Worm (Caenorhabditis elegans): ENCODE results near the gene Y39G8B.1.

- TF ChIP-seq dao-5 (tag; optimal IDR thresholded peaks at IDR 0.05) (no peak), him-1 (tag; optimal IDR thresholded peaks at IDR 0.05) (no peak), W03F9.2 (tag; optimal IDR thresholded peaks at IDR 0.05) (no peak)
Measured at ce11 chrII:13984551-13984950, 10.9 kb upstream of the Y39G8B.1 start, which contains the start of gene sre-47.
